Worm (Caenorhabditis elegans) whole organism, L2 larva: ENCODE results near the gene sru-17.
A peak's percentile ranks its signal among the peaks of the same experiment; 100 is the strongest.

Source experiments
- C34F6.9 ChIP-seq: fragments of 150-350 bp; optimal IDR thresholded peaks from 2 replicates; lab custom pipeline; 2014; ENCODE audit warnings: missing biosample characterization, missing genetic modification characterization
- F13H6.1 ChIP-seq: sonication (generic microtip); optimal IDR thresholded peaks from 2 replicates; lab custom pipeline; 2016; ENCODE audit warnings: missing genetic modification characterization, missing compliant biosample characterization
- ZK546.5 ChIP-seq: sonication (generic microtip); optimal IDR thresholded peaks from 2 replicates; lab custom pipeline; 2017; ENCODE audit warnings: missing biosample characterization, missing genetic modification characterization
- aly-2 ChIP-seq: fragments of 150-350 bp; optimal IDR thresholded peaks from 2 replicates; lab custom pipeline; 2014; ENCODE audit warnings: missing biosample characterization, missing genetic modification characterization
- ama-1 ChIP-seq: fragments of 150-350 bp; optimal IDR thresholded peaks from 2 replicates; lab custom pipeline; 2018; ENCODE audit warnings: inconsistent platforms
- ceh-16 ChIP-seq: fragments of 150-350 bp; optimal IDR thresholded peaks from 2 replicates; lab custom pipeline; 2014; ENCODE audit warnings: missing biosample characterization, missing genetic modification characterization
- dmd-4 ChIP-seq: sonication (generic microtip); optimal IDR thresholded peaks from 2 replicates; lab custom pipeline; 2017; ENCODE audit warnings: missing biosample characterization, missing genetic modification characterization
- elt-1 ChIP-seq: fragments of 150-350 bp; optimal IDR thresholded peaks from 2 replicates; lab custom pipeline; 2014; ENCODE audit warnings: missing biosample characterization, missing genetic modification characterization
- elt-3 ChIP-seq: sonication (generic microtip); optimal IDR thresholded peaks from 2 replicates; lab custom pipeline; 2017; ENCODE audit warnings: missing biosample characterization, missing genetic modification characterization
- gmeb-1 ChIP-seq: fragments of 150-350 bp; optimal IDR thresholded peaks from 2 replicates; lab custom pipeline; 2014; ENCODE audit warnings: missing biosample characterization, missing genetic modification characterization
- lin-39 ChIP-seq: fragments of 150-350 bp; optimal IDR thresholded peaks from 2 replicates; lab custom pipeline; 2014; ENCODE audit warnings: missing biosample characterization, missing genetic modification reagents, missing genetic modification characterization
- lsy-2 ChIP-seq, 2 experiments: fragments of 150-350 bp in 1 of 2; sonication (generic microtip) in 1 of 2; optimal IDR thresholded peaks; 2 replicates each; lab custom pipeline; 2014 to 2017; ENCODE audit warnings: missing biosample characterization in 2 of 2, missing genetic modification characterization in 2 of 2
- mab-5 ChIP-seq: fragments of 150-350 bp; optimal IDR thresholded peaks from 2 replicates; lab custom pipeline; 2014; ENCODE audit warnings: missing biosample characterization, missing genetic modification characterization
- mdl-1 ChIP-seq, 2 experiments: fragments of 150-350 bp in 1 of 2; sonication (generic microtip) in 1 of 2; optimal IDR thresholded peaks; 2 replicates each; lab custom pipeline; 2017; ENCODE audit warnings: missing biosample characterization in 2 of 2, missing genetic modification characterization in 2 of 2
- nhr-11 ChIP-seq: fragments of 150-350 bp; optimal IDR thresholded peaks from 2 replicates; lab custom pipeline; 2014; ENCODE audit warnings: missing biosample characterization, missing genetic modification characterization
- nhr-12 ChIP-seq: fragments of 150-350 bp; optimal IDR thresholded peaks from 2 replicates; lab custom pipeline; 2014; ENCODE audit warnings: missing biosample characterization, missing genetic modification characterization
- nhr-129 ChIP-seq: fragments of 150-350 bp; optimal IDR thresholded peaks from 2 replicates; lab custom pipeline; 2014; ENCODE audit warnings: missing biosample characterization, missing genetic modification characterization
- nhr-21 ChIP-seq: fragments of 150-350 bp; optimal IDR thresholded peaks from 2 replicates; lab custom pipeline; 2014; ENCODE audit warnings: missing biosample characterization, missing genetic modification characterization
- nhr-237 ChIP-seq: fragments of 150-350 bp; optimal IDR thresholded peaks from 2 replicates; lab custom pipeline; 2014; ENCODE audit warnings: missing biosample characterization, missing genetic modification characterization
- nhr-25 ChIP-seq: fragments of 150-350 bp; sonication (generic microtip); optimal IDR thresholded peaks from 3 replicates; lab custom pipeline; 2014; ENCODE audit warnings: missing biosample characterization, missing genetic modification characterization
- nhr-77 ChIP-seq: fragments of 150-350 bp; optimal IDR thresholded peaks from 2 replicates; lab custom pipeline; 2014; ENCODE audit warnings: missing biosample characterization, missing genetic modification characterization
- sem-4 ChIP-seq: fragments of 150-350 bp; optimal IDR thresholded peaks from 2 replicates; lab custom pipeline; 2014; ENCODE audit warnings: missing biosample characterization, missing genetic modification reagents, missing genetic modification characterization
- skn-1 ChIP-seq: sonication (generic microtip); optimal IDR thresholded peaks from 2 replicates; lab custom pipeline; 2017; ENCODE audit warnings: missing biosample characterization, missing genetic modification characterization
- sma-3 ChIP-seq: sonication (generic microtip); optimal IDR thresholded peaks from 2 replicates; lab custom pipeline; 2016; ENCODE audit warnings: missing genetic modification reagents, missing genetic modification characterization, missing compliant biosample characterization
- sma-9 ChIP-seq, 2 experiments: fragments of 150-350 bp in 1 of 2; sonication (generic microtip) in 1 of 2; optimal IDR thresholded peaks; 2 replicates each; lab custom pipeline; 2014 to 2016; ENCODE audit warnings: missing genetic modification characterization in 2 of 2, mild to moderate bottlenecking in 1 of 2, missing biosample characterization in 1 of 2, missing compliant biosample characterization in 1 of 2, missing genetic modification reagents in 1 of 2, moderate library complexity in 1 of 2
- snpc-4 ChIP-seq: fragments of 150-350 bp; optimal IDR thresholded peaks from 2 replicates; lab custom pipeline; 2014; ENCODE audit warnings: missing biosample characterization, missing genetic modification characterization
- unc-39 ChIP-seq: fragments of 150-350 bp; optimal IDR thresholded peaks from 2 replicates; lab custom pipeline; 2014; ENCODE audit warnings: missing biosample characterization, missing genetic modification characterization
- unc-55 ChIP-seq: fragments of 150-350 bp; sonication (generic microtip); optimal IDR thresholded peaks from 3 replicates; lab custom pipeline; 2014; ENCODE audit warnings: missing biosample characterization, missing genetic modification reagents, missing genetic modification characterization
- unc-62 ChIP-seq: fragments of 150-350 bp; optimal IDR thresholded peaks from 2 replicates; lab custom pipeline; 2014; ENCODE audit warnings: missing biosample characterization, missing genetic modification reagents, missing genetic modification characterization
- ztf-4 ChIP-seq: fragments of 150-350 bp; optimal IDR thresholded peaks from 2 replicates; lab custom pipeline; 2014; ENCODE audit warnings: missing biosample characterization, missing genetic modification characterization

The sru-17 gene

DNA sequence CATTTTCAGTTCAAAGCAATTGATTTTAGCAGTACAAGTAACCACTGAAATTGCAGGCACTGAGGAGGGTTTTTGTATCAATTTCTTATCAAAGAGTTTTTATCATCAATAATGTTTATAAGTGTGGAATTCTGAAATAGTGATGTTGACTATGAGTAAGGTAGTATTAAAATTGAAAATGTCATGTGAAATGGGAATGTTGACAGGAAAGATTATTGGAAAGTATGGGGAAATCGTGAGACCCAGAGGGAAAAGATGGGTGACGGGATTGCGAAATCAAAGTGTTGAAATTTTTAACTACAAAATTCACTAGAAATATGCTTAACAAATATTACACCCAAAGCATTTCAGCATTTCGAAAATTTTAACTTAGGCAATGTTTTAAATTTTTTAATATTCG, 21.7 kb downstream of the sru-17 start, which contains the start of gene F53B2.8 (continued):
- TF ChIP-seq unc-39 (tag; lab: Kevin White, UChicago), result no peak
- no peak for TF ChIP-seq nhr-25 (tag; lab: Kevin White, UChicago)
- TF ChIP-seq nhr-12 (tag; lab: Kevin White, UChicago), result no peak
- no peak for TF ChIP-seq nhr-237
- no peak for TF ChIP-seq nhr-21
- no peak for TF ChIP-seq mdl-1 (tag; optimal IDR thresholded peaks at IDR 0.05; lab: Kevin White, UChicago)
- TF ChIP-seq dmd-4, result no peak
- peak; percentile 22 for TF ChIP-seq C34F6.9
- TF ChIP-seq aly-2, result no peak
- peak; percentile 11 for TF ChIP-seq ama-1 (lab: Kevin White, UChicago)
- TF ChIP-seq nhr-11 (tag; lab: Kevin White, UChicago), result no peak
- no peak for TF ChIP-seq mab-5
- peak; percentile 57 for TF ChIP-seq sma-9 (GFP tag; optimal IDR thresholded peaks at IDR 0.05; lab: Kevin White, UChicago)
- TF ChIP-seq sma-9 (tag; optimal IDR thresholded peaks at IDR 0.05; lab: Kevin White, UChicago), result no peak
- TF ChIP-seq skn-1 (tag; lab: Kevin White, UChicago), result peak; percentile 19
- no peak for TF ChIP-seq unc-62 (GFP tag; lab: Kevin White, UChicago)
- no peak for TF ChIP-seq ztf-4
- no peak for TF ChIP-seq elt-3 (tag; lab: Kevin White, UChicago)
- TF ChIP-seq nhr-129 (tag; lab: Kevin White, UChicago), result peak; percentile 90
- TF ChIP-seq gmeb-1, result peak; percentile 71
- no peak for TF ChIP-seq snpc-4 (tag; lab: Kevin White, UChicago)

- TF ChIP-seq ceh-16 (tag; lab: Kevin White, UChicago), result no peak
Measured at ce11 chrIV:12531047-12531446, 25.6 kb downstream of the sru-17 start, which contains the start of gene F53B2.5. F53B2.5 (minus strand) TSS chrIV:12531147.

ce11 chrIV:12531464-12531863, 26.0 kb downstream of the sru-17 start:
- TF ChIP-seq lsy-2 (tag; optimal IDR thresholded peaks at IDR 0.05; lab: Kevin White, UChicago) (no peak), nhr-25 (tag; lab: Kevin White, UChicago) (peak; percentile 3), elt-1 (tag; lab: Kevin White, UChicago) (peak; percentile 71), ceh-16 (tag; lab: Kevin White, UChicago) (peak; percentile 89)

- no peak for TF ChIP-seq nhr-129 (tag; lab: Kevin White, UChicago)
- TF ChIP-seq mdl-1 (tag; optimal IDR thresholded peaks at IDR 0.05; lab: Kevin White, UChicago), result no peak
- TF ChIP-seq lin-39, result no peak
- TF ChIP-seq nhr-25 (tag; lab: Kevin White, UChicago), result no peak
- no peak for TF ChIP-seq mab-5
- no peak for TF ChIP-seq unc-62 (GFP tag; lab: Kevin White, UChicago)
- TF ChIP-seq sma-3, result no peak
- TF ChIP-seq snpc-4 (tag; lab: Kevin White, UChicago), result no peak
- TF ChIP-seq lsy-2 (tag; optimal IDR thresholded peaks at IDR 0.05; lab: Kevin White, UChicago), result no peak
- TF ChIP-seq unc-55 (GFP tag; lab: Kevin White, UChicago), result no peak
- no peak for TF ChIP-seq nhr-237
Measured at ce11 chrIV:12536358-12536757, 30.9 kb downstream of the sru-17 start.

ce11 chrIV:12537694-12538093, 32.2 kb downstream of the sru-17 start:
- TF ChIP-seq nhr-237, result no peak
- no peak for TF ChIP-seq nhr-129 (tag; lab: Kevin White, UChicago)
- TF ChIP-seq nhr-12 (tag; lab: Kevin White, UChicago), result no peak
- TF ChIP-seq C34F6.9, result no peak
- no peak for TF ChIP-seq sem-4 (tag; lab: Kevin White, UChicago)
- TF ChIP-seq ZK546.5 (tag; lab: Kevin White, UChicago), result no peak
- TF ChIP-seq ama-1 (lab: Kevin White, UChicago), result no peak
- no peak for TF ChIP-seq elt-1 (tag; lab: Kevin White, UChicago)
- TF ChIP-seq nhr-77, result no peak
- TF ChIP-seq F13H6.1 (tag; lab: Kevin White, UChicago), result no peak
- TF ChIP-seq elt-3 (tag; lab: Kevin White, UChicago), result no peak
- TF ChIP-seq gmeb-1, result no peak
- no peak for TF ChIP-seq lin-39
- TF ChIP-seq unc-55 (GFP tag; lab: Kevin White, UChicago), result no peak
- TF ChIP-seq, all 48 proteins: peak for 0

DNA sequence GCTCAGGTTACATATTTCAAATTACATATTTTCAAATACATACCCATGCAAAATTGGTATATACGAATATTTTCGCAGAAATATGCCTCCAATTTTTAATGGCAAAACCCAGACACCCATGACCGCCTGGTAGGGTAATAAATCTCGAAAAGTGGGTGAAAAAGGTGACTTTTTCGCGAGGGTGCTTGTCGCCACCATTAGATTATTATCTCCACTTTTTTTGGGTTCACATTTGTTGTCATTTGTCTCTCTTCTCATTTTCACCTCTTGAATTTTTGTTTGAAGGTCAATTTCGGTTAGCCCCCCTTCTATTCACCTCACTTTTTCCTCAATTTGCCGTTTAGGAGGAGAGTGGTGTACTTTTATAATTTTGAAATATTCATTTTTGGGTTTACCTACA, 34.7 kb downstream of the sru-17 start:
- no peak for TF ChIP-seq F13H6.1 (tag; lab: Kevin White, UChicago)
- TF ChIP-seq ZK546.5 (tag; lab: Kevin White, UChicago), result no peak
- peak; percentile 73 for TF ChIP-seq ceh-16 (tag; lab: Kevin White, UChicago)
- TF ChIP-seq nhr-25 (tag; lab: Kevin White, UChicago), result peak; percentile 16
- TF ChIP-seq nhr-11 (tag; lab: Kevin White, UChicago), result no peak
